Worm (Caenorhabditis elegans) whole organism, L2 larva: ENCODE results near the gene metl-9.

Experiments
- Y55F3AM.14 ChIP-seq: fragments of 200-800 bp; sonication (Bioruptor generic); optimal IDR thresholded peaks from 2 replicates; lab custom pipeline; 2018; ENCODE audit warnings: mild to moderate bottlenecking, missing genetic modification characterization, missing compliant biosample characterization
- ama-1 ChIP-seq: fragments of 150-350 bp; optimal IDR thresholded peaks from 2 replicates; lab custom pipeline; 2018; ENCODE audit warnings: inconsistent platforms
- egl-27 ChIP-seq: sonication (generic microtip); optimal IDR thresholded peaks from 3 replicates; lab custom pipeline; 2017; ENCODE audit warnings: missing biosample characterization, missing genetic modification reagents, missing genetic modification characterization
- lin-39 ChIP-seq: fragments of 150-350 bp; optimal IDR thresholded peaks from 2 replicates; lab custom pipeline; 2014; ENCODE audit warnings: missing biosample characterization, missing genetic modification reagents, missing genetic modification characterization
- mdl-1 ChIP-seq, 2 experiments: fragments of 150-350 bp in 1 of 2; sonication (generic microtip) in 1 of 2; optimal IDR thresholded peaks; 2 replicates each; lab custom pipeline; 2017; ENCODE audit warnings: missing biosample characterization in 2 of 2, missing genetic modification characterization in 2 of 2
- skn-1 ChIP-seq: sonication (generic microtip); optimal IDR thresholded peaks from 2 replicates; lab custom pipeline; 2017; ENCODE audit warnings: missing biosample characterization, missing genetic modification characterization
- snpc-4 ChIP-seq: fragments of 150-350 bp; optimal IDR thresholded peaks from 2 replicates; lab custom pipeline; 2014; ENCODE audit warnings: missing biosample characterization, missing genetic modification characterization
- unc-62 ChIP-seq: fragments of 150-350 bp; optimal IDR thresholded peaks from 2 replicates; lab custom pipeline; 2014; ENCODE audit warnings: missing biosample characterization, missing genetic modification reagents, missing genetic modification characterization
- ztf-11 ChIP-seq: sonication (generic microtip); optimal IDR thresholded peaks from 2 replicates; lab custom pipeline; 2017; ENCODE audit warnings: missing biosample characterization, missing genetic modification characterization

DNA sequence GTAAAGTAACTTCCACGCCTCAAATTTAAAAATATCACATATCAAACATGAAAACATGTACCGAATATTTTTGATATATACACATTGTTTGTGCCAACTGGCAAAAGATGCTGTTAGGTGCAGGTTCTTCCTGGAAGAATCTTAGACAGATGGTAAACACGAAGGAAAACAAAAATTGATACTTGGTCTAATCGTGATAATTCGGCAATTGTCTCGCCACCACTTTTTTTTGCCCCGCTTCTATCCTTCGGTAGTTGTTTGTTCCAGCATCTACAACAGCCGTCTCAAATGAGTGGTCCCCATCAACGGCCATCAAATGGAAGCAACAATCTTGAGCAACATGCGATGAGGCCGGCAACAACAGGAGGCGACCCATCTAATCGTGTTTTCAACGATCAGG lies 18.5 kb upstream of the metl-9 start:
- no peak for TF ChIP-seq unc-62 (GFP tag; lab: Kevin White, UChicago)
- TF ChIP-seq egl-27 (tag; lab: Kevin White, UChicago) = no peak
- no peak for TF ChIP-seq ama-1 (lab: Kevin White, UChicago)
- no peak for TF ChIP-seq snpc-4
- TF ChIP-seq Y55F3AM.14 (GFP tag; lab: Kevin White, UChicago) = no peak
- no peak for TF ChIP-seq ztf-11
- TF ChIP-seq lin-39 (tag; lab: Kevin White, UChicago) = no peak
- TF ChIP-seq mdl-1 (tag; optimal IDR thresholded peaks at IDR 0.05; lab: Kevin White, UChicago) = no peak
- no peak for TF ChIP-seq skn-1
